Fruit fly (Drosophila melanogaster): Measurements from ENCODE around the gene mthl15.

Gene mthl15

dm6 chr2L:10200847-10201246 is 37.3 kb downstream of the mthl15 start, which contains the start of the genes Ripalpha and RpL7 (continued):
- TF ChIP-seq CG16779 (tag; optimal IDR thresholded peaks at IDR 0.05): no peak
- peak; percentile 68; the same call in 1 of the 2 replicates for TF ChIP-seq CG15336 (GFP tag; IDR thresholded peaks at IDR 0.05)
- peak; percentile 97 for TF ChIP-seq CG1621 (tag; optimal IDR thresholded peaks at IDR 0.05)
- TF ChIP-seq CG6792 (GFP tag; optimal IDR thresholded peaks at IDR 0.05): peak; percentile 91
- peak; percentile 90 for TF ChIP-seq fkh (GFP tag; optimal IDR thresholded peaks at IDR 0.05)
- peak; percentile 95 for TF ChIP-seq Eip78C (GFP tag)
- peak; percentile 93 for TF ChIP-seq CG7368 (GFP tag; optimal IDR thresholded peaks at IDR 0.05)
- peak; percentile 92 for TF ChIP-seq CG34406 (GFP tag; optimal IDR thresholded peaks at IDR 0.05)
- peak; percentile 96 for TF ChIP-seq cyc (GFP tag; optimal IDR thresholded peaks at IDR 0.05)
- peak; percentile 93 for TF ChIP-seq CG6854 (GFP tag; optimal IDR thresholded peaks at IDR 0.05)
- peak; percentile 98 for TF ChIP-seq vri (GFP tag; optimal IDR thresholded peaks at IDR 0.05)
- peak; percentile 87 for TF ChIP-seq CG8319 (GFP tag; optimal IDR thresholded peaks at IDR 0.05)
- peak; percentile 90 for TF ChIP-seq Smox (GFP tag; optimal IDR thresholded peaks at IDR 0.05)
- TF ChIP-seq topi (GFP tag; optimal IDR thresholded peaks at IDR 0.05): peak; percentile 95
- peak; percentile 94 for TF ChIP-seq Sox102F (GFP tag; optimal IDR thresholded peaks at IDR 0.05)
- no peak for TF ChIP-seq spab (GFP tag; optimal IDR thresholded peaks at IDR 0.05)
- TF ChIP-seq dac (GFP tag; optimal IDR thresholded peaks at IDR 0.05): peak; percentile 92
- TF ChIP-seq CG6808 (GFP tag; optimal IDR thresholded peaks at IDR 0.05): peak; percentile 80
- peak; percentile 60; the same call in 1 of the 3 replicates for TF ChIP-seq CG8119 (GFP tag; IDR thresholded peaks at IDR 0.05)
- TF ChIP-seq CG10669 (GFP tag; optimal IDR thresholded peaks at IDR 0.05): peak; percentile 81
- no peak for TF ChIP-seq CG4318 (GFP tag; optimal IDR thresholded peaks at IDR 0.05)
- peak; percentile 76 for TF ChIP-seq CG11902 (GFP tag; optimal IDR thresholded peaks at IDR 0.05)
- no peak; the same call in 1 of the 2 replicates for TF ChIP-seq CG11294 (GFP tag; IDR thresholded peaks at IDR 0.05)
- peak; percentile 96 for TF ChIP-seq CG31627 (GFP tag; optimal IDR thresholded peaks at IDR 0.05)
- no peak for TF ChIP-seq CG6276 (GFP tag; optimal IDR thresholded peaks at IDR 0.05)
- TF ChIP-seq Sox15 (GFP tag; optimal IDR thresholded peaks at IDR 0.05): peak; percentile 82
- TF ChIP-seq Sox14 (GFP tag; optimal IDR thresholded peaks at IDR 0.05): peak; percentile 96
- TF ChIP-seq lz (GFP tag; optimal IDR thresholded peaks at IDR 0.05): peak; percentile 97
- peak; percentile 96 for TF ChIP-seq CG6163 (GFP tag; IDR thresholded peaks at IDR 0.05)
- TF ChIP-seq Gug (GFP tag; IDR thresholded peaks at IDR 0.05): peak; percentile 69
- peak; percentile 75 for TF ChIP-seq fd59A (GFP tag; optimal IDR thresholded peaks at IDR 0.05)
- TF ChIP-seq CG32006 (GFP tag; optimal IDR thresholded peaks at IDR 0.05): no peak
- peak; percentile 91 for TF ChIP-seq CG9139 (GFP tag; optimal IDR thresholded peaks at IDR 0.05)
- TF ChIP-seq svp (GFP tag): peak; percentile 92
- TF ChIP-seq Eip75B (GFP tag; optimal IDR thresholded peaks at IDR 0.05): peak; percentile 86
- no peak for TF ChIP-seq Eip93F (GFP tag; optimal IDR thresholded peaks at IDR 0.05)
- peak; percentile 98 for TF ChIP-seq CG3919 (GFP tag; optimal IDR thresholded peaks at IDR 0.05)
- TF ChIP-seq eg (GFP tag; IDR thresholded peaks at IDR 0.05): peak; percentile 96; the same call in 2 of the 3 replicates
- TF ChIP-seq ss (GFP tag; optimal IDR thresholded peaks at IDR 0.05): peak; percentile 81 to 94
- TF ChIP-seq pdm3 (GFP tag; optimal IDR thresholded peaks at IDR 0.05): peak; percentile 92
- peak; percentile 93 for TF ChIP-seq net (GFP tag; optimal IDR thresholded peaks at IDR 0.05)
- peak; percentile 78 for TF ChIP-seq Lpt (GFP tag; optimal IDR thresholded peaks at IDR 0.05)

- TF ChIP-seq CG6163 (GFP tag; IDR thresholded peaks at IDR 0.05) (peak; percentile 18; the same call in 1 of the 3 replicates), CG31627 (GFP tag; optimal IDR thresholded peaks at IDR 0.05) (no peak), svp (GFP tag) (peak; percentile 84), Eip78C (GFP tag) (peak; percentile 58), CG6276 (GFP tag; optimal IDR thresholded peaks at IDR 0.05) (no peak), fkh (GFP tag; optimal IDR thresholded peaks at IDR 0.05) (peak; percentile 15), Sox102F (GFP tag; optimal IDR thresholded peaks at IDR 0.05) (no peak), CG11762 (GFP tag; optimal IDR thresholded peaks at IDR 0.05; ENCODE audit: insufficient read depth) (no peak)
These were observed 39.2 kb downstream of the mthl15 start, which contains the start of gene Sur for dm6 chr2L:10198911-10199310. Gene Sur, minus strand, starts transcription at chr2L:10199117.

Data from whole organism, prepupa.